Fruit fly (Drosophila melanogaster): ENCODE data around the gene CG34367.

The CG34367 gene

dm6 chr2L:10298306-10298705 lies 55.4 kb downstream of the CG34367 start (continued):
- TF ChIP-seq lov (optimal IDR thresholded peaks at IDR 0.05), result no peak
- no peak for TF ChIP-seq lov (GFP tag; IDR thresholded peaks at IDR 0.05)
- TF ChIP-seq Fer1 (GFP tag; optimal IDR thresholded peaks at IDR 0.05), result no peak
- no peak for TF ChIP-seq gsb-n (tag; optimal IDR thresholded peaks at IDR 0.05)
- TF ChIP-seq unc-4 (GFP tag; IDR thresholded peaks at IDR 0.05; ENCODE audit: partially characterized antibody), result no peak
- no peak for TF ChIP-seq ind (GFP tag; optimal IDR thresholded peaks at IDR 0.05)
- no peak for TF ChIP-seq fd64A (GFP tag; optimal IDR thresholded peaks at IDR 0.05)
- TF ChIP-seq CG8924 (tag; optimal IDR thresholded peaks at IDR 0.05), result peak; percentile 0
- TF ChIP-seq Aef1 (GFP tag; IDR thresholded peaks at IDR 0.05), result no peak
- TF ChIP-seq CG18599 (GFP tag; optimal IDR thresholded peaks at IDR 0.05), result no peak
- peak; percentile 49 for TF ChIP-seq Ets97D (GFP tag; optimal IDR thresholded peaks at IDR 0.05)
- TF ChIP-seq NC2α (GFP tag; optimal IDR thresholded peaks at IDR 0.05), result no peak
- TF ChIP-seq HmgZ (tag; optimal IDR thresholded peaks at IDR 0.05), result peak; percentile 67
- TF ChIP-seq dati (GFP tag; IDR thresholded peaks at IDR 0.05), result no peak
- TF ChIP-seq CG5953 (GFP tag; IDR thresholded peaks at IDR 0.05), result no peak
- TF ChIP-seq nerfin-2 (GFP tag; IDR thresholded peaks at IDR 0.05; ENCODE audit: partially characterized antibody), result peak; percentile 65; the same call in 1 of the 2 replicates
- no peak for TF ChIP-seq CG6854 (GFP tag; optimal IDR thresholded peaks at IDR 0.05)
- TF ChIP-seq Dll (GFP tag; IDR thresholded peaks at IDR 0.05; ENCODE audit: partially characterized antibody), result no peak
- no peak for TF ChIP-seq run (tag; optimal IDR thresholded peaks at IDR 0.05)
- no peak for TF ChIP-seq CG13123 (GFP tag; optimal IDR thresholded peaks at IDR 0.05)
- peak in 1 of 2 experiments; percentile 33 for TF ChIP-seq dpn (GFP tag; optimal IDR thresholded peaks at IDR 0.05)
- no peak for TF ChIP-seq CG6654 (GFP tag; optimal IDR thresholded peaks at IDR 0.05)
- TF ChIP-seq ranshi (GFP tag; IDR thresholded peaks at IDR 0.05), result no peak
- TF ChIP-seq CG4854 (GFP tag; optimal IDR thresholded peaks at IDR 0.05), result no peak
- TF ChIP-seq vfl (GFP tag; optimal IDR thresholded peaks at IDR 0.05), result no peak
- TF ChIP-seq Abd-B (GFP tag; optimal IDR thresholded peaks at IDR 0.05), result no peak
- TF ChIP-seq CG11504 (tag; optimal IDR thresholded peaks at IDR 0.05), result no peak
- TF ChIP-seq lbe (GFP tag; optimal IDR thresholded peaks at IDR 0.05), result no peak
- TF ChIP-seq PHDP (tag; optimal IDR thresholded peaks at IDR 0.05), result no peak
- TF ChIP-seq Nf-YB (GFP tag; optimal IDR thresholded peaks at IDR 0.05), result peak; percentile 35
- peak; percentile 8 for TF ChIP-seq CG17829 (tag; optimal IDR thresholded peaks at IDR 0.05)
- no peak for TF ChIP-seq CG10654 (GFP tag; optimal IDR thresholded peaks at IDR 0.05)
- TF ChIP-seq Hr3 (GFP tag; optimal IDR thresholded peaks at IDR 0.05), result no peak
- TF ChIP-seq CG11247 (GFP tag; IDR thresholded peaks at IDR 0.05), result no peak
- TF ChIP-seq pho (GFP tag; optimal IDR thresholded peaks at IDR 0.05), result no peak
- TF ChIP-seq sob (GFP tag; IDR thresholded peaks at IDR 0.05), result no peak
- peak; percentile 97 for TF ChIP-seq CG18011 (GFP tag; optimal IDR thresholded peaks at IDR 0.05)
- no peak for TF ChIP-seq nom (GFP tag; optimal IDR thresholded peaks at IDR 0.05)
- TF ChIP-seq en (GFP tag; optimal IDR thresholded peaks at IDR 0.05), result no peak
- TF ChIP-seq emc (GFP tag; optimal IDR thresholded peaks at IDR 0.05), result no peak
- TF ChIP-seq CG14860 (GFP tag; IDR thresholded peaks at IDR 0.05; ENCODE audit: partially characterized antibody), result peak; percentile 84; the same call in 2 of the 3 replicates
- TF ChIP-seq B-H2 (GFP tag; optimal IDR thresholded peaks at IDR 0.05), result peak; percentile 30
- no peak for TF ChIP-seq seq (GFP tag; IDR thresholded peaks at IDR 0.05)
- TF ChIP-seq salm (tag; optimal IDR thresholded peaks at IDR 0.05), result no peak
- no peak for TF ChIP-seq ap (GFP tag; IDR thresholded peaks at IDR 0.05)
- TF ChIP-seq CG7786 (GFP tag; optimal IDR thresholded peaks at IDR 0.05), result no peak
- no peak for TF ChIP-seq CG15011 (GFP tag; optimal IDR thresholded peaks at IDR 0.05)
- TF ChIP-seq sens (GFP tag), result no peak
- TF ChIP-seq Med (GFP tag), result peak; percentile 81
- no peak for TF ChIP-seq CG14050 (GFP tag; IDR thresholded peaks at IDR 0.05)
- TF ChIP-seq dan (GFP tag; IDR thresholded peaks at IDR 0.05), result no peak
- TF ChIP-seq CG3407 (GFP tag; optimal IDR thresholded peaks at IDR 0.05), result no peak
- no peak for TF ChIP-seq h (optimal IDR thresholded peaks at IDR 0.05)

All from whole organism, embryonic.